Worm (Caenorhabditis elegans) whole organism, L1 larva: ENCODE results near the gene cpg-9.

ENCODE experiments used
- ama-1 ChIP-seq: fragments of 150-350 bp; optimal IDR thresholded peaks from 2 replicates; lab custom pipeline; 2014
- nhr-11 ChIP-seq: fragments of 150-350 bp; optimal IDR thresholded peaks from 2 replicates; lab custom pipeline; 2014; ENCODE audit warnings: missing biosample characterization, missing genetic modification characterization
- nhr-237 ChIP-seq: fragments of 150-350 bp; optimal IDR thresholded peaks from 2 replicates; lab custom pipeline; 2014; ENCODE audit warnings: missing biosample characterization, missing genetic modification characterization
- nhr-77 ChIP-seq: fragments of 150-350 bp; optimal IDR thresholded peaks from 2 replicates; lab custom pipeline; 2014; ENCODE audit warnings: missing biosample characterization, missing genetic modification characterization
- nhr-84 ChIP-seq: sonication (generic microtip); optimal IDR thresholded peaks from 2 replicates; lab custom pipeline; 2017; ENCODE audit warnings: missing biosample characterization, missing genetic modification characterization
- snpc-4 ChIP-seq: fragments of 150-350 bp; optimal IDR thresholded peaks from 2 replicates; lab custom pipeline; 2014; ENCODE audit warnings: missing biosample characterization, missing genetic modification characterization
- sup-37 ChIP-seq: fragments of 200-800 bp; sonication (Bioruptor generic); optimal IDR thresholded peaks from 2 replicates; lab custom pipeline; 2018; ENCODE audit warnings: mild to moderate bottlenecking, missing genetic modification characterization, missing compliant biosample characterization
- unc-62 ChIP-seq: fragments of 150-350 bp; optimal IDR thresholded peaks from 2 replicates; lab custom pipeline; 2014; ENCODE audit warnings: missing biosample characterization, missing genetic modification reagents, missing genetic modification characterization
- zag-1 ChIP-seq: fragments of 150-350 bp; optimal IDR thresholded peaks from 2 replicates; lab custom pipeline; 2014; ENCODE audit warnings: missing biosample characterization, missing genetic modification characterization

- TF ChIP-seq sup-37 (GFP tag; lab: Kevin White, UChicago) (no peak), nhr-77 (no peak), ama-1 (lab: Kevin White, UChicago) (no peak), snpc-4 (tag; lab: Kevin White, UChicago) (no peak), unc-62 (GFP tag; lab: Kevin White, UChicago) (no peak), nhr-84 (tag; lab: Kevin White, UChicago) (no peak), zag-1 (no peak), nhr-11 (tag; lab: Kevin White, UChicago) (no peak), nhr-237 (tag; lab: Kevin White, UChicago) (no peak)
These were observed 31.3 kb downstream of the cpg-9 start for ce11 chrIV:3038740-3039139.
